Worm (Caenorhabditis elegans) whole organism, L4 larva: ENCODE measurements around the gene Y39F10A.1.

ENCODE experiments used
- R02D3.7 ChIP-seq: fragments of 150-350 bp; sonication (generic microtip); optimal IDR thresholded peaks from 3 replicates; lab custom pipeline; 2014; ENCODE audit warnings: missing biosample characterization, missing genetic modification characterization
- dmd-6 ChIP-seq: fragments of 200-800 bp; sonication (Bioruptor generic); IDR thresholded peaks from 2 replicates; pipeline ENCODE4 v1.3.6; 2022; ENCODE audit warnings: missing genetic modification reagents, missing genetic modification characterization, missing compliant biosample characterization
- duxl-1 ChIP-seq: sonication (generic microtip); optimal IDR thresholded peaks from 2 replicates; lab custom pipeline; 2016; ENCODE audit warnings: mild to moderate bottlenecking, missing genetic modification characterization, moderate library complexity, missing compliant biosample characterization; ENCODE audit not compliant: poor library complexity
- nhr-41 ChIP-seq: fragments of 200-800 bp; sonication (Bioruptor generic); IDR thresholded peaks from 2 replicates; pipeline ENCODE4 v1.3.6; 2022; ENCODE audit warnings: missing genetic modification reagents, missing genetic modification characterization, missing compliant biosample characterization
- nhr-76 ChIP-seq: fragments of 150-350 bp; optimal IDR thresholded peaks from 2 replicates; lab custom pipeline; 2014; ENCODE audit warnings: missing biosample characterization, missing genetic modification characterization
- snpc-4 ChIP-seq: fragments of 150-350 bp; optimal IDR thresholded peaks from 2 replicates; lab custom pipeline; 2014; ENCODE audit warnings: missing biosample characterization, missing genetic modification characterization
- unc-62 ChIP-seq, 3 experiments: fragments of 150-350 bp in 1 of 3; sonication (generic microtip); optimal IDR thresholded peaks in 2 of 3; peaks in 1 of 3; 1 replicate in 1 of 3; 2 replicates in 2 of 3; lab custom pipeline; 2014 to 2017; ENCODE audit warnings: missing biosample characterization in 3 of 3, missing genetic modification characterization in 3 of 3, missing genetic modification reagents in 3 of 3, missing genotype in 1 of 3
- zag-1 ChIP-seq: fragments of 150-350 bp; optimal IDR thresholded peaks from 2 replicates; lab custom pipeline; 2014; ENCODE audit warnings: missing biosample characterization, missing genetic modification characterization
- ztf-11 ChIP-seq: fragments of 150-350 bp; optimal IDR thresholded peaks from 2 replicates; lab custom pipeline; 2014; ENCODE audit warnings: missing biosample characterization, missing genetic modification characterization

- no peak for TF ChIP-seq ztf-11 (tag; lab: Kevin White, UChicago)
- no peak for TF ChIP-seq nhr-76 (tag; lab: Kevin White, UChicago)
- no peak for TF ChIP-seq snpc-4 (tag; lab: Kevin White, UChicago)
- no peak for TF ChIP-seq R02D3.7 (tag; lab: Kevin White, UChicago)
- TF ChIP-seq dmd-6 (GFP tag; lab: Robert Waterston, UW) = no peak
- TF ChIP-seq unc-62 (GFP tag; optimal IDR thresholded peaks at IDR 0.05 in 1 of 2; lab: Kevin White, UChicago) = no peak
- TF ChIP-seq unc-62 (tag; optimal IDR thresholded peaks at IDR 0.05; lab: Kevin White, UChicago) = no peak
- TF ChIP-seq duxl-1 (tag; lab: Kevin White, UChicago) = no peak
- TF ChIP-seq zag-1 (tag; lab: Kevin White, UChicago) = no peak
- TF ChIP-seq nhr-41 (GFP tag; lab: Robert Waterston, UW) = no peak
Measured at ce11 chrII:751850-752249, 23.3 kb upstream of the Y39F10A.1 start.
